Fruit fly (Drosophila melanogaster) whole organism, embryonic: Measurements from ENCODE around the gene CG15425.
A peak's percentile ranks its signal among the peaks of the same experiment; 100 is the strongest.

Experiments
- B-H1 ChIP-seq: fragments of 200-800 bp; sonication (Bioruptor generic); IDR thresholded peaks from 3 replicates; pipeline ENCODE4 v1.3.6; 2022; ENCODE audit warnings: missing biosample characterization, missing genetic modification characterization
- Blimp-1 ChIP-seq: fragments of 200-800 bp; sonication (Bioruptor generic); optimal IDR thresholded peaks from 3 replicates; lab custom pipeline; 2018; ENCODE audit warnings: missing biosample characterization, missing genetic modification characterization, mild to moderate bottlenecking, moderate library complexity, missing genetic modification reagents
- CG11085 ChIP-seq: fragments of 200-800 bp; sonication (Bioruptor generic); IDR thresholded peaks from 2 replicates; pipeline ENCODE4 v1.3.6; 2022; ENCODE audit warnings: missing biosample characterization, missing genetic modification characterization
- CG12942 ChIP-seq: fragments of 200-800 bp; sonication (Bioruptor generic); optimal IDR thresholded peaks from 3 replicates; lab custom pipeline; 2016; ENCODE audit warnings: missing biosample characterization, missing genetic modification characterization
- CG13287 ChIP-seq: fragments of 200-800 bp; sonication (Bioruptor generic); IDR thresholded peaks from 2 replicates; pipeline ENCODE4 v1.3.6; 2022; ENCODE audit warnings: missing biosample characterization, missing genetic modification characterization; ENCODE audit not compliant: partially characterized antibody
- CG13424 ChIP-seq: fragments of 200-800 bp; sonication (Bioruptor generic); optimal IDR thresholded peaks from 2 replicates; lab custom pipeline; 2019; ENCODE audit warnings: missing biosample characterization, mild to moderate bottlenecking, missing genetic modification characterization, moderate library complexity
- CG14710 ChIP-seq: fragments of 200-800 bp; sonication (Bioruptor generic); optimal IDR thresholded peaks from 3 replicates; lab custom pipeline; 2019; ENCODE audit warnings: missing biosample characterization, mild to moderate bottlenecking, missing genetic modification characterization, moderate library complexity
- CG14965 ChIP-seq: fragments of 200-800 bp; sonication (Bioruptor generic); optimal IDR thresholded peaks from 2 replicates; lab custom pipeline; 2016; ENCODE audit warnings: missing biosample characterization, missing genetic modification characterization, borderline replicate concordance
- CG1602 ChIP-seq: fragments of 200-800 bp; sonication (Bioruptor generic); optimal IDR thresholded peaks from 3 replicates; lab custom pipeline; 2016; ENCODE audit warnings: missing biosample characterization, missing genetic modification characterization
- CG17328 ChIP-seq: fragments of 200-800 bp; sonication (Bioruptor generic); IDR thresholded peaks from 2 replicates; pipeline ENCODE4 v1.3.6; 2022; ENCODE audit warnings: missing biosample characterization, missing genetic modification characterization
- CG17361 ChIP-seq: fragments of 200-800 bp; sonication (Bioruptor generic); IDR thresholded peaks from 3 replicates; pipeline ENCODE4 v1.3.6; 2022; ENCODE audit warnings: missing biosample characterization, missing genetic modification characterization
- CG18011 ChIP-seq: fragments of 200-800 bp; sonication (Bioruptor generic); optimal IDR thresholded peaks from 2 replicates; lab custom pipeline; 2017; ENCODE audit warnings: missing biosample characterization, missing genetic modification characterization, mild to moderate bottlenecking, moderate library complexity, missing genotype
- CG18476 ChIP-seq: fragments of 200-800 bp; sonication (Bioruptor generic); optimal IDR thresholded peaks from 2 replicates; lab custom pipeline; 2016; ENCODE audit warnings: missing biosample characterization, mild to moderate bottlenecking, missing genetic modification characterization
- CG2712 ChIP-seq: fragments of 200-800 bp; optimal IDR thresholded peaks from 3 replicates; lab custom pipeline; 2019; ENCODE audit warnings: missing biosample characterization, mild to moderate bottlenecking, missing genetic modification characterization, moderate library complexity
- CG31224 ChIP-seq: fragments of 200-800 bp; sonication (Bioruptor generic); IDR thresholded peaks from 2 replicates; pipeline ENCODE4 v1.3.6; 2022; ENCODE audit warnings: missing biosample characterization, missing genetic modification characterization
- CG42726 ChIP-seq: fragments of 200-800 bp; sonication (Bioruptor generic); IDR thresholded peaks from 2 replicates; pipeline ENCODE4 v1.3.6; 2022; ENCODE audit warnings: missing biosample characterization, missing genetic modification characterization; ENCODE audit not compliant: partially characterized antibody
- CG4404 ChIP-seq: fragments of 200-800 bp; sonication (Bioruptor generic); IDR thresholded peaks from 2 replicates; pipeline ENCODE4 v1.3.6; 2022; ENCODE audit warnings: missing biosample characterization, missing genetic modification characterization
- CG4424 ChIP-seq: fragments of 200-800 bp; sonication (Bioruptor generic); optimal IDR thresholded peaks from 3 replicates; lab custom pipeline; 2016; ENCODE audit warnings: missing biosample characterization, missing genetic modification characterization
- CG7745 ChIP-seq: fragments of 200-800 bp; sonication (Bioruptor generic); optimal IDR thresholded peaks from 2 replicates; lab custom pipeline; 2018; ENCODE audit warnings: missing biosample characterization, mild to moderate bottlenecking, missing genetic modification characterization, moderate library complexity
- CG8924 ChIP-seq: fragments of 200-800 bp; optimal IDR thresholded peaks from 3 replicates; lab custom pipeline; 2019; ENCODE audit warnings: missing biosample characterization, mild to moderate bottlenecking, missing genetic modification characterization, moderate library complexity
- CG9817 ChIP-seq: fragments of 200-800 bp; sonication (Bioruptor generic); optimal IDR thresholded peaks from 2 replicates; lab custom pipeline; 2018; ENCODE audit warnings: missing biosample characterization, mild to moderate bottlenecking, missing genetic modification characterization, moderate library complexity
- CHES-1-like ChIP-seq: fragments of 200-800 bp; sonication (Bioruptor generic); optimal IDR thresholded peaks from 2 replicates; lab custom pipeline; 2016; ENCODE audit warnings: missing biosample characterization, missing genetic modification characterization
- CoRest ChIP-seq: fragments of 200-800 bp; sonication (Bioruptor generic); optimal IDR thresholded peaks from 3 replicates; lab custom pipeline; 2018; ENCODE audit warnings: missing biosample characterization, mild to moderate bottlenecking, missing genetic modification characterization, moderate library complexity
- Dip3 ChIP-seq: fragments of 200-800 bp; sonication (Bioruptor generic); optimal IDR thresholded peaks from 3 replicates; lab custom pipeline; 2016; ENCODE audit warnings: missing biosample characterization, missing genetic modification characterization
- Dref ChIP-seq: fragments of 200-800 bp; sonication (Bioruptor generic); IDR thresholded peaks from 2 replicates; pipeline ENCODE4 v1.3.6; 2022; ENCODE audit warnings: missing biosample characterization, missing genetic modification characterization
- Fer3 ChIP-seq: fragments of 200-800 bp; sonication (Bioruptor generic); optimal IDR thresholded peaks from 2 replicates; lab custom pipeline; 2018; ENCODE audit warnings: missing biosample characterization, mild to moderate bottlenecking, missing genetic modification characterization, moderate library complexity
- Poxn ChIP-seq: fragments of 200-800 bp; sonication (Bioruptor generic); IDR thresholded peaks from 2 replicates; pipeline ENCODE4 v1.3.6; 2022; ENCODE audit warnings: missing biosample characterization, missing genetic modification characterization
- Ptx1 ChIP-seq: fragments of 200-800 bp; sonication (Bioruptor generic); IDR thresholded peaks from 2 replicates; pipeline ENCODE4 v1.3.6; 2022; ENCODE audit warnings: missing biosample characterization, missing genetic modification characterization
- Ravus ChIP-seq: fragments of 200-800 bp; sonication (Bioruptor generic); IDR thresholded peaks from 2 replicates; pipeline ENCODE4 v1.3.6; 2022; ENCODE audit warnings: missing biosample characterization, missing genetic modification characterization
- Sox102F ChIP-seq: fragments of 200-800 bp; sonication (Bioruptor generic); optimal IDR thresholded peaks from 2 replicates; lab custom pipeline; 2018; ENCODE audit warnings: missing biosample characterization, mild to moderate bottlenecking, missing genetic modification characterization, moderate library complexity
- Xbp1 ChIP-seq: fragments of 200-800 bp; sonication (Bioruptor generic); optimal IDR thresholded peaks from 3 replicates; lab custom pipeline; 2016; ENCODE audit warnings: missing biosample characterization, mild to moderate bottlenecking, missing genetic modification characterization
- bsh ChIP-seq, 2 experiments: fragments of 200-800 bp; sonication (Bioruptor generic); optimal IDR thresholded peaks; 2 replicates each; lab custom pipeline; 2017 to 2018; ENCODE audit warnings: mild to moderate bottlenecking in 2 of 2, missing biosample characterization in 2 of 2, missing genetic modification characterization in 2 of 2, moderate library complexity in 1 of 2
- cwo ChIP-seq: fragments of 200-800 bp; sonication (Bioruptor generic); optimal IDR thresholded peaks from 3 replicates; lab custom pipeline; 2017; ENCODE audit warnings: missing biosample characterization, missing genetic modification characterization, mild to moderate bottlenecking, moderate library complexity, missing genetic modification reagents
- en ChIP-seq: fragments of 200-800 bp; sonication (Bioruptor generic); optimal IDR thresholded peaks from 2 replicates; lab custom pipeline; 2016; ENCODE audit warnings: missing biosample characterization, missing genetic modification characterization
- fd96Cb ChIP-seq: fragments of 200-800 bp; sonication (Bioruptor generic); optimal IDR thresholded peaks from 2 replicates; lab custom pipeline; 2018; ENCODE audit warnings: missing biosample characterization, mild to moderate bottlenecking, missing genetic modification characterization, moderate library complexity
- gcm ChIP-seq: fragments of 200-800 bp; sonication (Bioruptor generic); optimal IDR thresholded peaks from 2 replicates; lab custom pipeline; 2019; ENCODE audit warnings: missing biosample characterization, mild to moderate bottlenecking, missing genetic modification characterization, moderate library complexity
- gsb-n ChIP-seq: fragments of 200-800 bp; sonication (Bioruptor generic); optimal IDR thresholded peaks from 3 replicates; lab custom pipeline; 2018; ENCODE audit warnings: missing biosample characterization, mild to moderate bottlenecking, missing genetic modification characterization
- gt ChIP-seq: fragments of 200-800 bp; sonication (Bioruptor generic); IDR thresholded peaks from 2 replicates; pipeline ENCODE4 v1.3.6; 2022; ENCODE audit warnings: missing biosample characterization, missing genetic modification characterization
- kni ChIP-seq: fragments of 200-800 bp; sonication (Bioruptor generic); optimal IDR thresholded peaks from 3 replicates; lab custom pipeline; 2017; ENCODE audit warnings: mild to moderate bottlenecking, missing biosample characterization, missing genetic modification reagents, missing genetic modification characterization
- maf-S ChIP-seq: fragments of 200-800 bp; sonication (Bioruptor generic); optimal IDR thresholded peaks from 2 replicates; lab custom pipeline; 2016; ENCODE audit warnings: missing biosample characterization, missing genetic modification characterization
- nau ChIP-seq: fragments of 200-800 bp; sonication (Bioruptor generic); optimal IDR thresholded peaks from 3 replicates; lab custom pipeline; 2017; ENCODE audit warnings: missing biosample characterization, mild to moderate bottlenecking, missing genetic modification characterization, missing genetic modification reagents
- nerfin-2 ChIP-seq: fragments of 200-800 bp; sonication (Bioruptor generic); IDR thresholded peaks from 2 replicates; pipeline ENCODE4 v1.3.6; 2022; ENCODE audit warnings: missing biosample characterization, missing genetic modification characterization; ENCODE audit not compliant: partially characterized antibody
- nmo ChIP-seq: fragments of 200-800 bp; sonication (Bioruptor generic); optimal IDR thresholded peaks from 2 replicates; lab custom pipeline; 2018; ENCODE audit warnings: missing biosample characterization, mild to moderate bottlenecking, missing genetic modification characterization, moderate library complexity
- prd ChIP-seq, 3 experiments: fragments of >200 bp in 2 of 3; fragments of 200-800 bp in 1 of 3; sonication (Bioruptor generic) in 1 of 3; optimal IDR thresholded peaks in 2 of 3; IDR thresholded peaks in 1 of 3; 2 replicates in 2 of 3; 3 replicates in 1 of 3; pipeline versions ENCODE4 v1.3.6 to Lab custom; 2017 to 2022; ENCODE audit warnings: missing biosample characterization in 1 of 3, missing genetic modification characterization in 1 of 3
- salm ChIP-seq: fragments of 200-800 bp; sonication (Bioruptor generic); optimal IDR thresholded peaks from 2 replicates; lab custom pipeline; 2018; ENCODE audit warnings: missing biosample characterization, mild to moderate bottlenecking, missing genetic modification characterization
- slou ChIP-seq: fragments of 200-800 bp; sonication (Bioruptor generic); optimal IDR thresholded peaks from 3 replicates; lab custom pipeline; 2016; ENCODE audit warnings: missing biosample characterization, missing genetic modification characterization
- tap ChIP-seq: fragments of 200-800 bp; optimal IDR thresholded peaks from 3 replicates; lab custom pipeline; 2019; ENCODE audit warnings: missing biosample characterization, mild to moderate bottlenecking, missing genetic modification characterization, moderate library complexity
- zen2 ChIP-seq: fragments of 200-800 bp; sonication (Bioruptor generic); IDR thresholded peaks from 3 replicates; pipeline ENCODE4 v1.3.6; 2022; ENCODE audit warnings: missing biosample characterization, missing genetic modification characterization; ENCODE audit not compliant: partially characterized antibody
- zf30C ChIP-seq: fragments of 200-800 bp; sonication (Bioruptor generic); optimal IDR thresholded peaks from 3 replicates; lab custom pipeline; 2018; ENCODE audit warnings: missing biosample characterization, mild to moderate bottlenecking, missing genetic modification characterization

Gene CG15425

DNA sequence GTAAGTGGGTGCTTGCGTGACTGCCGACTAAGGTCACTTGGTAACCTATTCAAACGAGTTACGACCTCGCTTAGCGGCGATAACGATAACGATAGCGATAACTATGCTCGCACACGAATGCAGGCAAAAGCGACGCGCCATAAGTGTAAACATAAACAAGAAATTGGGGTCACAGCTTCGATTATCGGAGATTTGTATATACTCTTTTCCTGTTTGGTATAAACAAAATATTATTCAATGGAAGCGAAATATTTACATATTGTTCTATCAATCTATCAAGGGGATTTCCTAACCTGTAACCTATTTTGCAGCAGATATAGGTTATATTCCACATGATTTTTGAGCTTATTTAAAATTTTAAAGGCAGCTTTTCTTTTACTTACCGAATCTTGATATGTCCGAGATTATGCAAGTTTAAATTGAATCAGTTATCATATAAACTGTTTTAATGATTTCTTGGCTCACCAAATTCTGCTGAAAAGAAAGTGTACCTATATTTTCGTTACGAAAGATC, 28.7 kb downstream of the CG15425 start (continued):
- TF ChIP-seq CHES-1-like (no peak), B-H1 (GFP tag; lab: Robert Waterston, UW) (no peak), CG42726 (GFP tag; lab: Robert Waterston, UW) (no peak), nerfin-2 (GFP tag; lab: Robert Waterston, UW) (no peak), CG2712 (peak; percentile 61), CG18011 (GFP tag; lab: Kevin White, UChicago) (no peak), CG11085 (no peak), CG4404 (GFP tag; lab: Robert Waterston, UW) (no peak), CG13424 (tag; lab: Kevin White, UChicago) (peak; percentile 8), fd96Cb (peak; percentile 33), kni (no peak), CG9817 (tag; lab: Kevin White, UChicago) (no peak), CG7745 (tag; lab: Kevin White, UChicago) (no peak), CG17328 (GFP tag; lab: Robert Waterston, UW) (no peak), Poxn (GFP tag; lab: Robert Waterston, UW) (no peak), tap (tag; lab: Kevin White, UChicago) (no peak), Ptx1 (GFP tag; lab: Robert Waterston, UW) (peak; percentile 23; the same call in 1 of the 2 replicates), maf-S (GFP tag; lab: Kevin White, UChicago) (no peak), cwo (GFP tag; lab: Kevin White, UChicago) (no peak), Ravus (GFP tag; lab: Robert Waterston, UW) (no peak), CG1602 (GFP tag; lab: Kevin White, UChicago) (no peak), bsh (GFP tag; optimal IDR thresholded peaks at IDR 0.05; lab: Kevin White, UChicago) (peak in 1 of 2 experiments; percentile 59), zf30C (GFP tag; lab: Kevin White, UChicago) (no peak), CG18476 (peak; percentile 22), prd (optimal IDR thresholded peaks at IDR 0.05; lab: Kevin White, UChicago) (no peak), prd (GFP tag; IDR thresholded peaks at IDR 0.05; lab: Robert Waterston, UW) (no peak), en (GFP tag; lab: Kevin White, UChicago) (no peak), salm (no peak), Dref (GFP tag; lab: Robert Waterston, UW) (peak; percentile 33; the same call in 1 of the 2 replicates), gcm (no peak), CG4424 (GFP tag; lab: Kevin White, UChicago) (peak; percentile 16), zen2 (GFP tag; lab: Robert Waterston, UW) (no peak), CG14710 (tag; lab: Kevin White, UChicago) (peak; percentile 42), Sox102F (peak; percentile 63), CG8924 (tag; lab: Kevin White, UChicago) (peak; percentile 13), CG31224 (GFP tag; lab: Robert Waterston, UW) (no peak), Dip3 (no peak), gsb-n (tag; lab: Kevin White, UChicago) (no peak), CG14965 (GFP tag; lab: Kevin White, UChicago) (no peak), Fer3 (tag; lab: Kevin White, UChicago) (peak; percentile 8), CG17361 (GFP tag; lab: Robert Waterston, UW) (peak; percentile 71), Blimp-1 (GFP tag; lab: Kevin White, UChicago) (peak; percentile 60), CoRest (tag; lab: Kevin White, UChicago) (peak; percentile 69), gt (GFP tag; lab: Robert Waterston, UW) (no peak), slou (GFP tag; lab: Kevin White, UChicago) (no peak), nau (GFP tag; lab: Kevin White, UChicago) (no peak), CG12942 (GFP tag; lab: Kevin White, UChicago) (no peak), nmo (peak; percentile 61), CG13287 (GFP tag; lab: Robert Waterston, UW) (no peak), Xbp1 (GFP tag; lab: Kevin White, UChicago) (no peak)
